Fruit fly (Drosophila melanogaster) Kc167 (cell line): Measurements from ENCODE around the gene Sptr.

Source experiments
- Myc ChIP-seq: fragments of >200 bp; optimal IDR thresholded peaks from 2 replicates; lab custom pipeline; 2017; ENCODE audit warnings: missing external identifiers
- Sin3A ChIP-seq: fragments of >200 bp; optimal IDR thresholded peaks from 2 replicates; lab custom pipeline; 2018; ENCODE audit warnings: missing external identifiers
- h ChIP-seq: fragments of >200 bp; optimal IDR thresholded peaks from 3 replicates; lab custom pipeline; 2018; ENCODE audit warnings: missing external identifiers
- insv ChIP-seq: fragments of >200 bp; optimal IDR thresholded peaks from 3 replicates; lab custom pipeline; 2018; ENCODE audit warnings: missing external identifiers
- psq ChIP-seq: fragments of >200 bp; optimal IDR thresholded peaks from 2 replicates; lab custom pipeline; 2017; ENCODE audit warnings: missing external identifiers
- ttk ChIP-seq: sonication (Bioruptor generic); optimal IDR thresholded peaks from 2 replicates; lab custom pipeline; 2017; ENCODE audit warnings: missing external identifiers

dm6 chrX:8416209-8416608, 48.0 kb downstream of the Sptr start:
- no peak for TF ChIP-seq psq (lab: Kevin White, UChicago)
- TF ChIP-seq Sin3A (lab: Kevin White, UChicago), result no peak
- no peak for TF ChIP-seq ttk (lab: Kevin White, UChicago)
- TF ChIP-seq insv (lab: Kevin White, UChicago), result no peak
- no peak for TF ChIP-seq h (lab: Kevin White, UChicago)
- TF ChIP-seq Myc (lab: Kevin White, UChicago), result no peak
